Fruit fly (Drosophila melanogaster) whole organism, embryonic: ENCODE measurements around the gene CG14561.

ENCODE experiments used
- Antp ChIP-seq: fragments of 200-800 bp; sonication (Bioruptor generic); optimal IDR thresholded peaks from 3 replicates; lab custom pipeline; 2016; ENCODE audit warnings: missing biosample characterization, missing genetic modification characterization
- B-H1 ChIP-seq: fragments of 200-800 bp; sonication (Bioruptor generic); IDR thresholded peaks from 3 replicates; pipeline ENCODE4 v1.3.6; 2022; ENCODE audit warnings: missing biosample characterization, missing genetic modification characterization
- CG10147 ChIP-seq: fragments of 200-800 bp; sonication (Bioruptor generic); optimal IDR thresholded peaks from 2 replicates; lab custom pipeline; 2019; ENCODE audit warnings: missing biosample characterization, mild to moderate bottlenecking, missing genetic modification characterization, moderate library complexity
- CG10431 ChIP-seq: fragments of 200-800 bp; sonication (Bioruptor generic); optimal IDR thresholded peaks from 3 replicates; lab custom pipeline; 2018; ENCODE audit warnings: missing biosample characterization, mild to moderate bottlenecking, missing genetic modification characterization
- CG11093 ChIP-seq: fragments of 200-800 bp; sonication (Bioruptor generic); IDR thresholded peaks from 3 replicates; pipeline ENCODE4 v1.3.6; 2022; ENCODE audit warnings: missing biosample characterization, missing genetic modification characterization
- CG11696 ChIP-seq: fragments of 200-800 bp; sonication (Bioruptor generic); IDR thresholded peaks from 2 replicates; pipeline ENCODE4 v1.3.6; 2022; ENCODE audit warnings: missing biosample characterization, missing genetic modification characterization
- CG12299 ChIP-seq: fragments of 200-800 bp; sonication (Bioruptor generic); optimal IDR thresholded peaks from 2 replicates; lab custom pipeline; 2018; ENCODE audit warnings: missing biosample characterization, mild to moderate bottlenecking, missing genetic modification characterization
- CG12942 ChIP-seq: fragments of 200-800 bp; sonication (Bioruptor generic); optimal IDR thresholded peaks from 3 replicates; lab custom pipeline; 2016; ENCODE audit warnings: missing biosample characterization, missing genetic modification characterization
- CG14710 ChIP-seq: fragments of 200-800 bp; sonication (Bioruptor generic); optimal IDR thresholded peaks from 3 replicates; lab custom pipeline; 2019; ENCODE audit warnings: missing biosample characterization, mild to moderate bottlenecking, missing genetic modification characterization, moderate library complexity
- CG16813 ChIP-seq: fragments of 200-800 bp; sonication (Bioruptor generic); IDR thresholded peaks from 3 replicates; pipeline ENCODE4 v1.3.6; 2022; ENCODE audit warnings: missing biosample characterization, missing genetic modification characterization; ENCODE audit not compliant: partially characterized antibody
- CG16815 ChIP-seq: fragments of 200-800 bp; sonication (Bioruptor generic); optimal IDR thresholded peaks from 3 replicates; lab custom pipeline; 2017; ENCODE audit warnings: missing biosample characterization, mild to moderate bottlenecking, missing genetic modification characterization
- CG17912 ChIP-seq: fragments of 200-800 bp; sonication (Bioruptor generic); optimal IDR thresholded peaks from 2 replicates; lab custom pipeline; 2018; ENCODE audit warnings: missing biosample characterization, mild to moderate bottlenecking, missing genetic modification characterization
- CG1832 ChIP-seq: fragments of 200-800 bp; sonication (Bioruptor generic); optimal IDR thresholded peaks from 2 replicates; lab custom pipeline; 2017; ENCODE audit warnings: missing biosample characterization, mild to moderate bottlenecking, missing genetic modification characterization, inconsistent platforms
- CG31365 ChIP-seq: fragments of 200-800 bp; sonication (Bioruptor generic); optimal IDR thresholded peaks from 2 replicates; lab custom pipeline; 2018; ENCODE audit warnings: missing biosample characterization, mild to moderate bottlenecking, missing genetic modification characterization
- CG6272 ChIP-seq: fragments of 200-800 bp; sonication (Bioruptor generic); IDR thresholded peaks from 2 replicates; pipeline ENCODE4 v1.3.6; 2022; ENCODE audit warnings: missing biosample characterization, missing genetic modification characterization
- CG7987 ChIP-seq: fragments of 200-800 bp; sonication (Bioruptor generic); optimal IDR thresholded peaks from 2 replicates; lab custom pipeline; 2018; ENCODE audit warnings: missing biosample characterization, mild to moderate bottlenecking, missing genetic modification characterization, moderate library complexity
- CG9609 ChIP-seq: fragments of 200-800 bp; sonication (Bioruptor generic); optimal IDR thresholded peaks from 3 replicates; lab custom pipeline; 2016; ENCODE audit warnings: missing biosample characterization, missing genetic modification characterization
- CG9727 ChIP-seq: fragments of 200-800 bp; sonication (Bioruptor generic); optimal IDR thresholded peaks from 3 replicates; lab custom pipeline; 2017; ENCODE audit warnings: missing biosample characterization, mild to moderate bottlenecking, missing genetic modification characterization
- CG9817 ChIP-seq: fragments of 200-800 bp; sonication (Bioruptor generic); optimal IDR thresholded peaks from 2 replicates; lab custom pipeline; 2018; ENCODE audit warnings: missing biosample characterization, mild to moderate bottlenecking, missing genetic modification characterization, moderate library complexity
- CG9876 ChIP-seq: fragments of 200-800 bp; sonication (Bioruptor generic); optimal IDR thresholded peaks from 2 replicates; lab custom pipeline; 2016; ENCODE audit warnings: missing biosample characterization, missing genetic modification characterization
- CTCF ChIP-seq: fragments of 200-800 bp; sonication (Bioruptor generic); optimal IDR thresholded peaks from 2 replicates; lab custom pipeline; 2017; ENCODE audit warnings: missing biosample characterization, mild to moderate bottlenecking, missing genetic modification characterization, moderate library complexity
- Dref ChIP-seq: fragments of 200-800 bp; sonication (Bioruptor generic); IDR thresholded peaks from 2 replicates; pipeline ENCODE4 v1.3.6; 2022; ENCODE audit warnings: missing biosample characterization, missing genetic modification characterization
- E2f2 ChIP-seq: fragments of 200-800 bp; sonication (Bioruptor generic); IDR thresholded peaks from 2 replicates; pipeline ENCODE4 v1.3.6; 2022; ENCODE audit warnings: missing biosample characterization, missing genetic modification characterization
- Eip74EF ChIP-seq, 2 experiments: fragments of 200-800 bp in 1 of 2; fragments of >200 bp in 1 of 2; sonication (Bioruptor generic) in 1 of 2; optimal IDR thresholded peaks; 2 replicates each; lab custom pipeline; 2017 to 2019; ENCODE audit warnings: missing biosample characterization in 2 of 2, missing genetic modification characterization in 2 of 2, mild to moderate bottlenecking in 1 of 2, moderate library complexity in 1 of 2
- Ets97D ChIP-seq: fragments of 200-800 bp; sonication (Bioruptor generic); optimal IDR thresholded peaks from 3 replicates; lab custom pipeline; 2016; ENCODE audit warnings: missing biosample characterization, missing genetic modification characterization
- Hsf ChIP-seq: fragments of 200-800 bp; sonication (Bioruptor generic); optimal IDR thresholded peaks from 3 replicates; lab custom pipeline; 2016; ENCODE audit warnings: missing biosample characterization, missing genetic modification characterization
- Jarid2 ChIP-seq: fragments of 200-800 bp; sonication (Bioruptor generic); optimal IDR thresholded peaks from 3 replicates; lab custom pipeline; 2017; ENCODE audit warnings: mild to moderate bottlenecking, missing biosample characterization, missing genetic modification reagents, missing genetic modification characterization
- MESR4 ChIP-seq: fragments of 200-800 bp; sonication (Bioruptor generic); optimal IDR thresholded peaks from 2 replicates; lab custom pipeline; 2018; ENCODE audit warnings: missing biosample characterization, mild to moderate bottlenecking, missing genetic modification characterization, moderate library complexity
- Med ChIP-seq: fragments of 200-800 bp; sonication (Bioruptor generic); peaks from one replicate; lab custom pipeline; 2016; ENCODE audit warnings: missing biosample characterization, missing genetic modification characterization, mild to moderate bottlenecking, inconsistent platforms, moderate library complexity
- NC2β ChIP-seq: fragments of 200-800 bp; sonication (Bioruptor generic); optimal IDR thresholded peaks from 2 replicates; lab custom pipeline; 2016; ENCODE audit warnings: missing biosample characterization, missing genetic modification characterization
- NFAT ChIP-seq: fragments of 200-800 bp; sonication (Bioruptor generic); IDR thresholded peaks from 2 replicates; pipeline ENCODE4 v1.3.6; 2022; ENCODE audit warnings: missing biosample characterization, missing genetic modification characterization
- Nf-YC ChIP-seq: fragments of 200-800 bp; optimal IDR thresholded peaks from 3 replicates; lab custom pipeline; 2019; ENCODE audit warnings: missing biosample characterization, mild to moderate bottlenecking, missing genetic modification characterization, moderate library complexity
- Optix ChIP-seq: fragments of 200-800 bp; sonication (Bioruptor generic); IDR thresholded peaks from 3 replicates; pipeline ENCODE4 v1.3.6; 2022; ENCODE audit warnings: missing biosample characterization, missing genetic modification characterization
- Poxn ChIP-seq: fragments of 200-800 bp; sonication (Bioruptor generic); IDR thresholded peaks from 2 replicates; pipeline ENCODE4 v1.3.6; 2022; ENCODE audit warnings: missing biosample characterization, missing genetic modification characterization
- Rx ChIP-seq: fragments of 200-800 bp; sonication (Bioruptor generic); IDR thresholded peaks from 2 replicates; pipeline ENCODE4 v1.3.6; 2022; ENCODE audit warnings: missing biosample characterization, missing genetic modification characterization
- Six4 ChIP-seq: fragments of 200-800 bp; sonication (Bioruptor generic); optimal IDR thresholded peaks from 2 replicates; lab custom pipeline; 2016; ENCODE audit warnings: missing biosample characterization, missing genetic modification characterization
- aop ChIP-seq: fragments of 200-800 bp; sonication (Bioruptor generic); IDR thresholded peaks from 2 replicates; pipeline ENCODE4 v1.3.6; 2022; ENCODE audit warnings: missing biosample characterization, missing genetic modification characterization
- cg ChIP-seq: fragments of 200-800 bp; sonication (Bioruptor generic); optimal IDR thresholded peaks from 3 replicates; lab custom pipeline; 2019; ENCODE audit warnings: missing biosample characterization, mild to moderate bottlenecking, missing genetic modification characterization, moderate library complexity
- ci ChIP-seq: fragments of 200-800 bp; sonication (Bioruptor generic); IDR thresholded peaks from 3 replicates; pipeline ENCODE4 v1.3.6; 2022; ENCODE audit warnings: missing biosample characterization, missing genetic modification characterization
- corto ChIP-seq: fragments of 200-800 bp; sonication (Bioruptor generic); optimal IDR thresholded peaks from 2 replicates; lab custom pipeline; 2016; ENCODE audit warnings: missing biosample characterization, mild to moderate bottlenecking, missing genetic modification characterization, moderate library complexity
- dysf ChIP-seq: fragments of 200-800 bp; sonication (Bioruptor generic); IDR thresholded peaks from 3 replicates; pipeline ENCODE4 v1.3.6; 2022; ENCODE audit warnings: missing biosample characterization, missing genetic modification characterization
- fru ChIP-seq: fragments of >200 bp; optimal IDR thresholded peaks from 2 replicates; lab custom pipeline; 2017
- gcm2 ChIP-seq: fragments of 200-800 bp; sonication (Bioruptor generic); optimal IDR thresholded peaks from 2 replicates; lab custom pipeline; 2016; ENCODE audit warnings: missing biosample characterization, missing genetic modification characterization
- hkb ChIP-seq, 2 experiments: fragments of 200-800 bp in 1 of 2; fragments of >200 bp in 1 of 2; sonication (Bioruptor generic) in 1 of 2; IDR thresholded peaks in 1 of 2; optimal IDR thresholded peaks in 1 of 2; 2 replicates each; pipeline versions ENCODE4 v1.3.6 to Lab custom; 2017 to 2022; ENCODE audit warnings: missing biosample characterization in 1 of 2, missing genetic modification characterization in 1 of 2
- insv ChIP-seq, 2 experiments: fragments of 200-800 bp; sonication (Bioruptor generic); optimal IDR thresholded peaks; 3 replicates each; lab custom pipeline; 2016 to 2018; ENCODE audit warnings: missing biosample characterization in 2 of 2, missing genetic modification characterization in 2 of 2
- luna ChIP-seq: fragments of 200-800 bp; sonication (Bioruptor generic); optimal IDR thresholded peaks from 2 replicates; lab custom pipeline; 2016; ENCODE audit warnings: missing biosample characterization, missing genetic modification characterization
- phol ChIP-seq: fragments of 200-800 bp; sonication (Bioruptor generic); optimal IDR thresholded peaks from 3 replicates; lab custom pipeline; 2018; ENCODE audit warnings: missing biosample characterization, mild to moderate bottlenecking, missing genetic modification characterization, moderate library complexity
- repo ChIP-seq: fragments of 200-800 bp; sonication (Bioruptor generic); optimal IDR thresholded peaks from 2 replicates; lab custom pipeline; 2016; ENCODE audit warnings: missing biosample characterization, missing genetic modification characterization
- run ChIP-seq: fragments of 200-800 bp; sonication (Bioruptor generic); optimal IDR thresholded peaks from 3 replicates; lab custom pipeline; 2018; ENCODE audit warnings: missing biosample characterization, mild to moderate bottlenecking, missing genetic modification characterization
- sens ChIP-seq: fragments of 200-800 bp; sonication (Bioruptor generic); peaks from one replicate; lab custom pipeline; 2016; ENCODE audit warnings: missing biosample characterization, missing genetic modification characterization
- sob ChIP-seq: fragments of 200-800 bp; sonication (Bioruptor generic); IDR thresholded peaks from 2 replicates; pipeline ENCODE4 v1.3.6; 2022; ENCODE audit warnings: missing biosample characterization, missing genetic modification characterization
- trh ChIP-seq: fragments of 200-800 bp; sonication (Bioruptor generic); optimal IDR thresholded peaks from 2 replicates; lab custom pipeline; 2016; ENCODE audit warnings: missing biosample characterization, missing genetic modification characterization
- usp ChIP-seq: fragments of >200 bp; optimal IDR thresholded peaks from 2 replicates; lab custom pipeline; 2017; ENCODE audit warnings: missing biosample characterization, missing genetic modification characterization

CG14561 gene

dm6 chr3L:22065694-22066093 lies at the start of gene CG14561 (continued):
- TF ChIP-seq repo (no peak), CG10147 (GFP tag; lab: Kevin White, UChicago) (no peak), Ets97D (GFP tag; lab: Kevin White, UChicago) (peak; percentile 79), run (tag; lab: Kevin White, UChicago) (no peak), dysf (GFP tag; lab: Robert Waterston, UW) (no peak), gcm2 (GFP tag; lab: Kevin White, UChicago) (no peak), CG9817 (tag; lab: Kevin White, UChicago) (peak; percentile 4), CG9876 (GFP tag; lab: Kevin White, UChicago) (no peak), Six4 (GFP tag; lab: Kevin White, UChicago) (no peak), fru (lab: Kevin White, UChicago) (no peak), CG1832 (GFP tag; lab: Kevin White, UChicago) (no peak), CG31365 (tag; lab: Kevin White, UChicago) (no peak), hkb (optimal IDR thresholded peaks at IDR 0.05; lab: Kevin White, UChicago) (no peak), hkb (GFP tag; IDR thresholded peaks at IDR 0.05; lab: Robert Waterston, UW) (no peak), trh (no peak), CG10431 (GFP tag; lab: Kevin White, UChicago) (no peak), CG12299 (tag; lab: Kevin White, UChicago) (no peak), CG9609 (GFP tag; lab: Kevin White, UChicago) (no peak), sob (GFP tag; lab: Robert Waterston, UW) (0 out of 2 replicates have a peak, but pooled peaks have one; percentile 12), usp (GFP tag; lab: Kevin White, UChicago) (no peak), CG12942 (GFP tag; lab: Kevin White, UChicago) (no peak), CG9727 (GFP tag; lab: Kevin White, UChicago) (peak; percentile 12), aop (GFP tag; lab: Robert Waterston, UW) (no peak), Rx (GFP tag; lab: Robert Waterston, UW) (no peak), Jarid2 (no peak), MESR4 (GFP tag; lab: Kevin White, UChicago) (peak; percentile 66), Poxn (GFP tag; lab: Robert Waterston, UW) (no peak), CG16815 (no peak), E2f2 (GFP tag; lab: Robert Waterston, UW) (peak; percentile 78), ci (GFP tag; lab: Robert Waterston, UW) (peak; percentile 34; the same call in 2 of the 3 replicates), CG11696 (no peak), Nf-YC (tag; lab: Kevin White, UChicago) (no peak), corto (GFP tag; lab: Kevin White, UChicago) (no peak), Optix (GFP tag; lab: Robert Waterston, UW) (no peak), CG7987 (no peak), NFAT (GFP tag; lab: Robert Waterston, UW) (no peak), CG14710 (tag; lab: Kevin White, UChicago) (peak; percentile 54), CTCF (peak; percentile 48), cg (GFP tag; lab: Kevin White, UChicago) (no peak), Dref (GFP tag; lab: Robert Waterston, UW) (peak; percentile 51), NC2β (GFP tag; lab: Kevin White, UChicago) (no peak), B-H1 (no peak), insv (GFP tag; optimal IDR thresholded peaks at IDR 0.05; lab: Kevin White, UChicago) (no peak), CG17912 (GFP tag; lab: Kevin White, UChicago) (no peak), Hsf (GFP tag; lab: Kevin White, UChicago) (no peak), CG16813 (GFP tag; lab: Robert Waterston, UW) (peak; percentile 96), luna (GFP tag; lab: Kevin White, UChicago) (no peak), CG6272 (peak; percentile 37; the same call in 1 of the 2 replicates), phol (peak; percentile 52), sens (GFP tag; lab: Kevin White, UChicago) (peak; percentile 91), CG11093 (GFP tag; lab: Robert Waterston, UW) (no peak), Antp (GFP tag; lab: Kevin White, UChicago) (peak; percentile 19), Eip74EF (GFP tag; optimal IDR thresholded peaks at IDR 0.05; lab: Kevin White, UChicago) (no peak), Med (peak; percentile 86)
